Fruit fly (Drosophila melanogaster) whole organism, prepupa: Measurements from ENCODE around the gene TfIIA-L.

Experiments used
- Blimp-1 ChIP-seq: fragments of 200-800 bp; sonication (Bioruptor generic); optimal IDR thresholded peaks from 3 replicates; lab custom pipeline; 2017; ENCODE audit warnings: missing biosample characterization, missing genetic modification characterization, mild to moderate bottlenecking, moderate library complexity, missing genetic modification reagents
- CG10631 ChIP-seq: fragments of 200-800 bp; sonication (Bioruptor generic); optimal IDR thresholded peaks from 2 replicates; lab custom pipeline; 2016; ENCODE audit warnings: missing biosample characterization, missing genetic modification characterization
- CG11762 ChIP-seq: fragments of 200-800 bp; sonication (Bioruptor generic); optimal IDR thresholded peaks from 3 replicates; lab custom pipeline; 2016; ENCODE audit warnings: missing biosample characterization, missing genetic modification characterization; ENCODE audit not compliant: insufficient read depth
- CG1621 ChIP-seq: fragments of 200-800 bp; sonication (Bioruptor generic); optimal IDR thresholded peaks from 3 replicates; lab custom pipeline; 2018; ENCODE audit warnings: missing biosample characterization, mild to moderate bottlenecking, missing genetic modification characterization
- CG16779 ChIP-seq: fragments of 200-800 bp; sonication (Bioruptor generic); optimal IDR thresholded peaks from 3 replicates; lab custom pipeline; 2017; ENCODE audit warnings: missing biosample characterization, mild to moderate bottlenecking, missing genetic modification characterization
- CG3032 ChIP-seq: fragments of 200-800 bp; optimal IDR thresholded peaks from 2 replicates; lab custom pipeline; 2019; ENCODE audit warnings: missing biosample characterization, mild to moderate bottlenecking, missing genetic modification characterization, moderate library complexity
- CG31627 ChIP-seq: fragments of 200-800 bp; sonication (Bioruptor generic); optimal IDR thresholded peaks from 3 replicates; lab custom pipeline; 2016; ENCODE audit warnings: missing biosample characterization, missing genetic modification characterization
- CG34406 ChIP-seq: fragments of 200-800 bp; sonication (Bioruptor generic); optimal IDR thresholded peaks from 3 replicates; lab custom pipeline; 2016; ENCODE audit warnings: missing biosample characterization, missing genetic modification characterization
- CG3919 ChIP-seq: fragments of 200-800 bp; sonication (Bioruptor generic); optimal IDR thresholded peaks from 3 replicates; lab custom pipeline; 2016; ENCODE audit warnings: missing biosample characterization, missing genetic modification characterization
- CG6276 ChIP-seq: fragments of 200-800 bp; sonication (Bioruptor generic); optimal IDR thresholded peaks from 2 replicates; lab custom pipeline; 2017; ENCODE audit warnings: missing biosample characterization, mild to moderate bottlenecking, missing genetic modification characterization
- CG6792 ChIP-seq: fragments of 200-800 bp; sonication (Bioruptor generic); optimal IDR thresholded peaks from 3 replicates; lab custom pipeline; 2016; ENCODE audit warnings: missing biosample characterization, missing genetic modification characterization
- CG6808 ChIP-seq: fragments of 200-800 bp; sonication (Bioruptor generic); optimal IDR thresholded peaks from 3 replicates; lab custom pipeline; 2017; ENCODE audit warnings: missing biosample characterization, missing genetic modification characterization, mild to moderate bottlenecking, moderate library complexity, missing genetic modification reagents
- CG7368 ChIP-seq: fragments of 200-800 bp; sonication (Bioruptor generic); optimal IDR thresholded peaks from 3 replicates; lab custom pipeline; 2016; ENCODE audit warnings: missing biosample characterization, missing genetic modification characterization
- CG8319 ChIP-seq: fragments of 200-800 bp; sonication (Bioruptor generic); optimal IDR thresholded peaks from 3 replicates; lab custom pipeline; 2016; ENCODE audit warnings: missing biosample characterization, missing genetic modification characterization
- CG8632 ChIP-seq: fragments of 200-800 bp; sonication (Bioruptor generic); optimal IDR thresholded peaks from 3 replicates; lab custom pipeline; 2016; ENCODE audit warnings: missing biosample characterization, missing genetic modification characterization
- CG9139 ChIP-seq: fragments of 200-800 bp; sonication (Bioruptor generic); optimal IDR thresholded peaks from 3 replicates; lab custom pipeline; 2017; ENCODE audit warnings: missing biosample characterization, mild to moderate bottlenecking, missing genetic modification characterization
- Eip75B ChIP-seq: fragments of 200-800 bp; sonication (Bioruptor generic); optimal IDR thresholded peaks from 3 replicates; lab custom pipeline; 2016; ENCODE audit warnings: missing biosample characterization, missing genetic modification characterization
- Eip78C ChIP-seq: fragments of 200-800 bp; sonication (Bioruptor generic); peaks from one replicate; lab custom pipeline; 2016; ENCODE audit warnings: missing biosample characterization, missing genetic modification characterization
- Eip93F ChIP-seq: fragments of 200-800 bp; sonication (Bioruptor generic); optimal IDR thresholded peaks from 2 replicates; lab custom pipeline; 2016; ENCODE audit warnings: missing biosample characterization, mild to moderate bottlenecking, missing genetic modification characterization
- Ets21C ChIP-seq: fragments of 200-800 bp; sonication (Bioruptor generic); optimal IDR thresholded peaks from 3 replicates; lab custom pipeline; 2016; ENCODE audit warnings: missing biosample characterization, missing genetic modification characterization
- Ets96B ChIP-seq: fragments of 200-800 bp; optimal IDR thresholded peaks from 2 replicates; lab custom pipeline; 2019; ENCODE audit warnings: missing biosample characterization, mild to moderate bottlenecking, missing genetic modification characterization, moderate library complexity
- Gug ChIP-seq: fragments of 200-800 bp; sonication (Bioruptor generic); IDR thresholded peaks from 2 replicates; pipeline ENCODE4 v1.3.6; 2022; ENCODE audit warnings: missing biosample characterization, missing genetic modification characterization
- Hr4 ChIP-seq: fragments of 200-800 bp; sonication (Bioruptor generic); optimal IDR thresholded peaks from 3 replicates; lab custom pipeline; 2016; ENCODE audit warnings: missing biosample characterization, missing genetic modification characterization
- Lpt ChIP-seq: fragments of 200-800 bp; sonication (Bioruptor generic); optimal IDR thresholded peaks from 3 replicates; lab custom pipeline; 2016; ENCODE audit warnings: missing biosample characterization, missing genetic modification characterization
- Met ChIP-seq: fragments of 200-800 bp; sonication (Bioruptor generic); optimal IDR thresholded peaks from 3 replicates; lab custom pipeline; 2016; ENCODE audit warnings: missing biosample characterization, missing genetic modification characterization
- OdsH ChIP-seq: fragments of 200-800 bp; sonication (Bioruptor generic); optimal IDR thresholded peaks from 3 replicates; lab custom pipeline; 2016; ENCODE audit warnings: missing biosample characterization, missing genetic modification characterization
- Smox ChIP-seq: fragments of 200-800 bp; sonication (Bioruptor generic); optimal IDR thresholded peaks from 3 replicates; lab custom pipeline; 2016; ENCODE audit warnings: missing biosample characterization, missing genetic modification characterization
- achi ChIP-seq: fragments of 200-800 bp; sonication (Bioruptor generic); optimal IDR thresholded peaks from 3 replicates; lab custom pipeline; 2016; ENCODE audit warnings: missing biosample characterization, missing genetic modification characterization
- acj6 ChIP-seq: fragments of 200-800 bp; sonication (Bioruptor generic); optimal IDR thresholded peaks from 3 replicates; lab custom pipeline; 2016; ENCODE audit warnings: missing biosample characterization, missing genetic modification characterization
- cyc ChIP-seq: fragments of 200-800 bp; sonication (Bioruptor generic); optimal IDR thresholded peaks from 3 replicates; lab custom pipeline; 2016; ENCODE audit warnings: missing biosample characterization, missing genetic modification characterization
- dac ChIP-seq: fragments of 200-800 bp; sonication (Bioruptor generic); optimal IDR thresholded peaks from 2 replicates; lab custom pipeline; 2017; ENCODE audit warnings: missing biosample characterization, mild to moderate bottlenecking, missing genetic modification characterization
- dsx ChIP-seq: fragments of 200-800 bp; optimal IDR thresholded peaks from 3 replicates; lab custom pipeline; 2019; ENCODE audit warnings: missing biosample characterization, mild to moderate bottlenecking, missing genetic modification characterization, moderate library complexity; ENCODE audit not compliant: poor library complexity, severe bottlenecking
- eg ChIP-seq: fragments of 200-800 bp; sonication (Bioruptor generic); IDR thresholded peaks from 3 replicates; pipeline ENCODE4 v1.3.6; 2022; ENCODE audit warnings: missing biosample characterization, missing genetic modification characterization
- esn ChIP-seq: fragments of 200-800 bp; sonication (Bioruptor generic); optimal IDR thresholded peaks from 2 replicates; lab custom pipeline; 2016; ENCODE audit warnings: missing biosample characterization, mild to moderate bottlenecking, missing genetic modification characterization, moderate library complexity
- fd59A ChIP-seq: fragments of 200-800 bp; sonication (Bioruptor generic); optimal IDR thresholded peaks from 2 replicates; lab custom pipeline; 2017; ENCODE audit warnings: missing biosample characterization, mild to moderate bottlenecking, missing genetic modification characterization, missing genetic modification reagents
- fd85E ChIP-seq: fragments of 200-800 bp; sonication (Bioruptor generic); optimal IDR thresholded peaks from 3 replicates; lab custom pipeline; 2016; ENCODE audit warnings: missing biosample characterization, missing genetic modification characterization
- fkh ChIP-seq: fragments of 200-800 bp; sonication (Bioruptor generic); optimal IDR thresholded peaks from 3 replicates; lab custom pipeline; 2017; ENCODE audit warnings: missing biosample characterization, mild to moderate bottlenecking, missing genetic modification characterization, moderate library complexity
- lz ChIP-seq: fragments of 200-800 bp; sonication (Bioruptor generic); optimal IDR thresholded peaks from 3 replicates; lab custom pipeline; 2016; ENCODE audit warnings: missing biosample characterization, missing genetic modification characterization
- ss ChIP-seq, 2 experiments: fragments of 200-800 bp; sonication (Bioruptor generic); optimal IDR thresholded peaks; 2 replicates in 1 of 2; 3 replicates in 1 of 2; lab custom pipeline; 2017 to 2018; ENCODE audit warnings: mild to moderate bottlenecking in 2 of 2, missing biosample characterization in 2 of 2, missing genetic modification characterization in 2 of 2, moderate library complexity in 1 of 2
- svp ChIP-seq: fragments of 200-800 bp; sonication (Bioruptor generic); peaks from one replicate; lab custom pipeline; 2016; ENCODE audit warnings: missing biosample characterization, missing genetic modification characterization

Gene TfIIA-L

DNA sequence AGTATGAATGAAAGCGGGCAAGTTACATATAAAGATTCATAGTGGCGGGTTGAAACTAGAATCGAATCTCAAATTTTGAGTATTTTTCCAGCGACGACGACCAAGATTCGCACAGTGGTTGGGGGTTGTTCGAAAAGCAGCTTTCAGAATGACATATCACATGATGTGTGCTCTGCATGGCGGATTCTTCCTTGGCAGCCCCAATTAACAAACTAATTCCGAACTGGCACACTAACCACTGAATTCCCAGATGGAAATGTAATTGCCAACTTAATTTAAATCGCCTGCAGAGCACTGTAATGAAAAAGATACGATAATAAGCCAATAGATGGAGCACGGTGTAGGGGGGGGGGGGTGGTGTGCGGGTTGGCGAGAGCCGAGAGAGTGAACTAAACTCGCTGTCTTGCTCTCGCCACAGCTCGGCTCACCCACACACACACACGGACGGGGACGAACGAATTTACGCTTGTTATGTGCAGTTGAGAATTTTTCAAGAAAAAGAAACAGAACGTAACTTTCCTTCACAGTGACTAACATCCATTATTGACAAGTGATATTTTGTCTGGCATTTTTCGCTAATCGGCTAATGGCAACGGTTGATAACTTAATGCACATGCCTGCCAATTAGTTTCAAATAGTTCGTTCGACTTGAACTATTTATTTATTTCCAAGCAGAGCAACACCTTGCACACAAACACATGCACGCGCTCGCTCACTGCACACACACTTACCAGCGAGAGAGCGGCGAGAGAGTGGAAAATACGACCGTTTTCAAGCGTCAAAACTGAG lies 30.3 kb downstream of the TfIIA-L start (continued):
- TF ChIP-seq CG8632 (GFP tag; lab: Kevin White, UChicago) (peak; percentile 96), CG8319 (GFP tag; lab: Kevin White, UChicago) (peak; percentile 95), fd85E (peak; percentile 96), Smox (GFP tag; lab: Kevin White, UChicago) (peak; percentile 97), fd59A (GFP tag; lab: Kevin White, UChicago) (peak; percentile 96), Met (GFP tag; lab: Kevin White, UChicago) (peak; percentile 97), CG16779 (tag; lab: Kevin White, UChicago) (peak; percentile 96), CG6792 (GFP tag; lab: Kevin White, UChicago) (peak; percentile 97), dsx (peak; percentile 91), Ets96B (peak; percentile 97), Gug (GFP tag; lab: Robert Waterston, UW) (peak; percentile 96), CG3032 (tag; lab: Kevin White, UChicago) (peak; percentile 92), CG6276 (GFP tag; lab: Kevin White, UChicago) (peak; percentile 97), CG6808 (peak; percentile 93), lz (GFP tag; lab: Kevin White, UChicago) (peak; percentile 98), CG10631 (GFP tag; lab: Kevin White, UChicago) (peak; percentile 97), Eip75B (GFP tag; lab: Kevin White, UChicago) (peak; percentile 97), fkh (peak; percentile 80), svp (peak; percentile 98), Lpt (GFP tag; lab: Kevin White, UChicago) (peak; percentile 95), Hr4 (GFP tag; lab: Kevin White, UChicago) (peak; percentile 98), CG3919 (peak; percentile 99), acj6 (GFP tag; lab: Kevin White, UChicago) (peak; percentile 97), Ets21C (GFP tag; lab: Kevin White, UChicago) (peak; percentile 97), Eip78C (GFP tag; lab: Kevin White, UChicago) (peak; percentile 99), ss (GFP tag; optimal IDR thresholded peaks at IDR 0.05; lab: Kevin White, UChicago) (peak; percentile 89 to 94), CG31627 (GFP tag; lab: Kevin White, UChicago) (peak; percentile 98), achi (peak; percentile 97), cyc (peak; percentile 97), CG9139 (peak; percentile 87), CG7368 (peak; percentile 98), OdsH (GFP tag; lab: Kevin White, UChicago) (peak; percentile 98), CG11762 (GFP tag; lab: Kevin White, UChicago) (peak; percentile 94), Blimp-1 (GFP tag; lab: Kevin White, UChicago) (peak; percentile 79), CG1621 (tag; lab: Kevin White, UChicago) (peak; percentile 99), CG34406 (GFP tag; lab: Kevin White, UChicago) (peak; percentile 97)

DNA sequence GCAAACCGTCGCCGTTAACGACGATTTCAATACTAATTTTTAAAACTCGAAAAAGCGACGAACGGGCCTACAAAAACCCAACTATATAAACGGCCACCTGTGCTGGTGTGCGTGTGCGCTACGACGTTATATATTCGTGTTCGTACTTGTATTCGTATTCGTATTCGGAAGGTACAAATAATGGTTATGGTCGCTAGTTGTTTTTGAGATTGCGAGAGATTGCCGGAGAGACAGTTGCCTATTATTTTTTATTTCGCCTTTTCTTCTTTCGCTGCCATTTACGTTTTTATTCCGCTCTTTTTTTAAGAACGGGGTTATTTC lies 30.9 kb downstream of the TfIIA-L start:
- TF ChIP-seq CG8632 (GFP tag; lab: Kevin White, UChicago) (no peak), Ets21C (GFP tag; lab: Kevin White, UChicago) (no peak), dac (GFP tag; lab: Kevin White, UChicago) (no peak), CG6808 (no peak), Met (GFP tag; lab: Kevin White, UChicago) (no peak), ss (GFP tag; optimal IDR thresholded peaks at IDR 0.05; lab: Kevin White, UChicago) (no peak), acj6 (GFP tag; lab: Kevin White, UChicago) (no peak), cyc (no peak), Eip93F (GFP tag; lab: Kevin White, UChicago) (no peak), eg (no peak), CG31627 (GFP tag; lab: Kevin White, UChicago) (no peak), Eip78C (GFP tag; lab: Kevin White, UChicago) (no peak), esn (no peak), CG3919 (no peak), Ets96B (no peak)
